Worm (Caenorhabditis elegans) whole organism, mixed stage, embryonic: ENCODE data around the gene snrp-40.1.

Experiments
- ces-1 ChIP-seq: fragments of 150-350 bp; optimal IDR thresholded peaks from 2 replicates; lab custom pipeline; 2014; ENCODE audit warnings: missing biosample characterization, missing genetic modification reagents, missing genetic modification characterization
- elt-1 ChIP-seq: sonication (generic microtip); optimal IDR thresholded peaks from 2 replicates; lab custom pipeline; 2017; ENCODE audit warnings: missing genetic modification characterization, mild to moderate bottlenecking, missing compliant biosample characterization, antibody characterized with exemption, moderate library complexity, borderline replicate concordance; ENCODE audit not compliant: insufficient read depth
- mep-1 ChIP-seq: fragments of 150-350 bp; optimal IDR thresholded peaks from 2 replicates; lab custom pipeline; 2017; ENCODE audit warnings: missing biosample characterization, missing genetic modification reagents, missing genetic modification characterization, inconsistent platforms
- nhr-76 ChIP-seq: sonication (generic microtip); optimal IDR thresholded peaks from 2 replicates; lab custom pipeline; 2017; ENCODE audit warnings: missing biosample characterization, missing genetic modification characterization
- snpc-4 ChIP-seq: fragments of 150-350 bp; optimal IDR thresholded peaks from 2 replicates; lab custom pipeline; 2014; ENCODE audit warnings: missing biosample characterization, missing genetic modification characterization
- unc-120 ChIP-seq: sonication (generic microtip); optimal IDR thresholded peaks from 2 replicates; lab custom pipeline; 2017; ENCODE audit warnings: missing genetic modification characterization, missing compliant biosample characterization; ENCODE audit not compliant: poor library complexity, severe bottlenecking
- unc-39 ChIP-seq: fragments of 150-350 bp; optimal IDR thresholded peaks from 2 replicates; lab custom pipeline; 2014; ENCODE audit warnings: missing biosample characterization, missing genetic modification characterization

DNA sequence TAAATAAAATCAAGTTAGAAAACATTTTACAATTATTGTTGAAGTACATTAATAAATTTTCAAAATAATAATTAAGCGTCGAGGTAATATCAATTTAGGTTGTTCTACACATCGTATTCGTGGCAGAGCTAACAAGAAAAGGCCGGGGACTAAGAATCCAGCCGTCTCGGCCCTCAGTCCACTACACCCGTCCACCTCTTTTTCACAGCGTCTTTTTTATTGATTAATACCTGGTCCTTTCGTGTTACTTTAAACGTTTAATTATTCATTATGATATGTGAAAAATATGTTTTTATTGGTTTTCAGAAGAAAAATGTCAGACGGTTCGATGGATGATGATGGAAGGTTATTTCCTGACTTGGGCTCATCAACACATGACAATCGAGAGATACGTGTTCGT is 7.5 kb upstream of the snrp-40.1 start, which contains the start of gene vhl-1:
- TF ChIP-seq unc-120 (tag; lab: Kevin White, UChicago), result no peak
- TF ChIP-seq elt-1 (tag; lab: Kevin White, UChicago), result no peak
- no peak for TF ChIP-seq nhr-76 (tag; lab: Kevin White, UChicago)
- no peak for TF ChIP-seq ces-1
- no peak for TF ChIP-seq mep-1 (tag; lab: Kevin White, UChicago)
- no peak for TF ChIP-seq unc-39 (tag; lab: Kevin White, UChicago)
- TF ChIP-seq snpc-4 (tag; lab: Kevin White, UChicago), result no peak
